Fruit fly (Drosophila melanogaster): ENCODE results near the gene Arp3.

- TF ChIP-seq CG1621 (tag; optimal IDR thresholded peaks at IDR 0.05) (peak; percentile 46), Hr39 (GFP tag; optimal IDR thresholded peaks at IDR 0.05) (no peak), Lpt (GFP tag; optimal IDR thresholded peaks at IDR 0.05) (peak; percentile 70), OdsH (GFP tag; optimal IDR thresholded peaks at IDR 0.05) (no peak)
These were observed at the start of gene Arp3, which contains the start of gene msk for dm6 chr3L:8115864-8116528.

All from whole organism, prepupa.